Fruit fly (Drosophila melanogaster): ENCODE data around the gene CG15160.

Gene CG15160

dm6 chr2L:18628104-18628503 is 37.4 kb downstream of the CG15160 start:
- no peak for TF ChIP-seq CG7045 (GFP tag; optimal IDR thresholded peaks at IDR 0.05)
- TF ChIP-seq CG12768 (GFP tag; optimal IDR thresholded peaks at IDR 0.05), result no peak
- TF ChIP-seq cnc (optimal IDR thresholded peaks at IDR 0.05), result no peak
- no peak for TF ChIP-seq Hr96 (GFP tag; optimal IDR thresholded peaks at IDR 0.05)

- peak; percentile 10 for TF ChIP-seq Mnt (GFP tag; optimal IDR thresholded peaks at IDR 0.05)
- no peak for TF ChIP-seq pad (GFP tag; optimal IDR thresholded peaks at IDR 0.05)
- no peak for TF ChIP-seq toe (GFP tag; optimal IDR thresholded peaks at IDR 0.05)
- no peak for TF ChIP-seq CG5204 (GFP tag; optimal IDR thresholded peaks at IDR 0.05)
Measured at dm6 chr2L:18629144-18629543, 38.5 kb downstream of the CG15160 start.

- TF ChIP-seq Crg-1 (GFP tag; optimal IDR thresholded peaks at IDR 0.05) (no peak), kay (GFP tag; ENCODE audit: borderline replicate concordance) (peak; percentile 22), tj (GFP tag; optimal IDR thresholded peaks at IDR 0.05) (no peak), CG33017 (tag; optimal IDR thresholded peaks at IDR 0.05) (no peak)
Measured at dm6 chr2L:18630611-18631221, 40.0 kb downstream of the CG15160 start.

DNA sequence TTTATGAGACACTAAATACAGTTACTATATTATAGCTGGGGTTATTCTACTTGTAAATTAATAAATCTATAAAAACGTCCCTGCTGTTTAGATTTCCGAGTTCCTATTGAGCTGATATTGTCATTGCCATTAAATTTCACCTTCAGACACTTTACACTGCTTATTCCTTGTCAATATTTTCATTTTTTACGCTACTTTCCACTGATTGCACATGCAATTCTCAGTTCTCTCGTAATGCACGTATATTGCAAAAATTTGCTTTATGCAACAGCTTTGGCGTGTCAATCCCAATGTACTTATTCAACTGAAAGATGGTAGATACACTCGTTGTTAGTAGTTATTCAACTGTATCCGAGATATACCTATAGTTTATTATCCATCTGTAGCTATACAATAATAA is 41.7 kb downstream of the CG15160 start:
- TF ChIP-seq CG7045 (GFP tag; optimal IDR thresholded peaks at IDR 0.05) (peak; percentile 38), CG7101 (tag; optimal IDR thresholded peaks at IDR 0.05) (peak; percentile 27), Crg-1 (GFP tag; optimal IDR thresholded peaks at IDR 0.05) (peak; percentile 50), bab1 (GFP tag; optimal IDR thresholded peaks at IDR 0.05) (peak; percentile 9), CG5204 (GFP tag; optimal IDR thresholded peaks at IDR 0.05) (no peak), Clk (GFP tag; optimal IDR thresholded peaks at IDR 0.05) (no peak), ovo (GFP tag; optimal IDR thresholded peaks at IDR 0.05) (peak; percentile 39), CG33017 (tag; optimal IDR thresholded peaks at IDR 0.05) (peak; percentile 45), CG1620 (GFP tag; optimal IDR thresholded peaks at IDR 0.05) (no peak), CG14711 (tag; optimal IDR thresholded peaks at IDR 0.05) (peak; percentile 47), cic (GFP tag; optimal IDR thresholded peaks at IDR 0.05) (peak; percentile 81), toe (GFP tag; optimal IDR thresholded peaks at IDR 0.05) (no peak), CG12768 (GFP tag; optimal IDR thresholded peaks at IDR 0.05) (peak; percentile 52)

DNA sequence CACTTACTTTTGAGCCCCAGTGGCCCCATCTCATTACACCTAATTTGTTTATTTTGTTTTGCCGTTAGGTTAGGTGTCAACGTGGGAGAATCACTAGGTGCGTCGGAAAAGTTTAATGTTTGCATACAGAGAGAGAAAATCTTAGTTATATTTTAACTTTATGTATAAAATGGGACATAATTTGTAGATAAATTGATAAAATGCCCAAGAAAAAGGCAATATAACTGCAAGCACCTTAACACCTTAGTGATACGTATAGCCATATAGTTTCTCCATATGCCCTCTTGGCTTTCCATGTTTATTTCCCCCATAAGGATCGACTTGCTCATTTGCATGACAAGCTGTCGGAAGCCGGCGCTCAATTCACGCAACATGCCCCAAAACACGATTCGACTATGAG is 48.3 kb downstream of the CG15160 start:
- TF ChIP-seq Crg-1 (GFP tag; optimal IDR thresholded peaks at IDR 0.05) (no peak), CG7045 (GFP tag; optimal IDR thresholded peaks at IDR 0.05) (no peak), CG11617 (GFP tag; optimal IDR thresholded peaks at IDR 0.05) (no peak), cnc (optimal IDR thresholded peaks at IDR 0.05) (no peak)

DNA sequence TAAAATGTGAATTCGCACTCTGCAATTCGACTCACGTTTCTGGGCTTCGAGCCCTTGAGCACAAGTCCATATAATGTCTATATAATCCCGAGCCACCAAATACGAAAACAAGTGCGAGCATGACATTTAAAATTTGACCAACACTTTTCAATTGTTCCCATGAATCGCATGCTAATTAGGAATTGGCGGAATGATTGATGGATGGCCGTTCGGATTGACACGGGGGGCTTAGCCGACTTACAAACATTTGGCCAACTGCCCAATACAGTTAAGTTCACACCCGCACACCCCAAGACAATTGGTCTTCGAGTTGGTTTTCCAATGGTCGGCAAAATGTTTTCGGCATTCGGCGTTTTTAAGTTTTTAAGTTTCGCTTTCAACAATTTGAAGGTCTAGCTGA is 50.4 kb downstream of the CG15160 start:
- TF ChIP-seq tj (GFP tag; optimal IDR thresholded peaks at IDR 0.05), result peak; percentile 6
- no peak for TF ChIP-seq CG7045 (GFP tag; optimal IDR thresholded peaks at IDR 0.05)

Measured in whole organism, adult.